Worm (Caenorhabditis elegans) whole organism, early embryonic: ENCODE data around the gene sre-26.

ENCODE experiments used
- ama-1 ChIP-seq: fragments of 150-350 bp; optimal IDR thresholded peaks from 2 replicates; lab custom pipeline; 2014
- ceh-36 ChIP-seq: sonication (generic microtip); optimal IDR thresholded peaks from 2 replicates; lab custom pipeline; 2016; ENCODE audit warnings: missing genetic modification characterization, inconsistent platforms, missing compliant biosample characterization
- ets-7 ChIP-seq: sonication (generic microtip); optimal IDR thresholded peaks from 2 replicates; lab custom pipeline; 2016; ENCODE audit warnings: missing genotype, missing genetic modification characterization, missing compliant biosample characterization
- pes-1 ChIP-seq: fragments of 200-800 bp; sonication (Bioruptor generic); IDR thresholded peaks from 2 replicates; pipeline ENCODE4 v1.3.6; 2022; ENCODE audit warnings: missing genetic modification reagents, missing genetic modification characterization, missing compliant biosample characterization
- sea-1 ChIP-seq: fragments of 200-800 bp; sonication (Bioruptor generic); conservative IDR thresholded peaks from 2 replicates; pipeline ENCODE4 v1.3.6; 2022; ENCODE audit warnings: missing genetic modification characterization, missing compliant biosample characterization
- tbx-37 ChIP-seq: fragments of 200-800 bp; sonication (Bioruptor generic); conservative IDR thresholded peaks from 2 replicates; pipeline ENCODE4 v1.3.6; 2022; ENCODE audit warnings: missing genetic modification reagents, missing genetic modification characterization, missing compliant biosample characterization
- tra-4 ChIP-seq: sonication (generic microtip); optimal IDR thresholded peaks from 2 replicates; lab custom pipeline; 2017; ENCODE audit warnings: missing genetic modification characterization, missing compliant biosample characterization

ce11 chrII:12452754-12453352, 32.5 kb upstream of the sre-26 start, which contains the start of the genes sre-35 and sre-33:
- TF ChIP-seq ama-1 (lab: Kevin White, UChicago) (no peak), tbx-37 (no peak), ets-7 (no peak), ceh-36 (tag; lab: Kevin White, UChicago) (no peak), sea-1 (no peak), tra-4 (tag; lab: Kevin White, UChicago) (no peak), pes-1 (GFP tag; lab: Robert Waterston, UW) (no peak)
